Fruit fly (Drosophila melanogaster) whole organism, embryonic: ENCODE measurements around the gene Ptpmeg2.

Source experiments
- Bteb2 ChIP-seq: fragments of 200-800 bp; sonication (Bioruptor generic); optimal IDR thresholded peaks from 2 replicates; lab custom pipeline; 2016; ENCODE audit warnings: missing biosample characterization, missing genetic modification characterization
- CG11695 ChIP-seq: fragments of 200-800 bp; sonication (Bioruptor generic); IDR thresholded peaks from 3 replicates; pipeline ENCODE4 v1.3.6; 2022; ENCODE audit warnings: missing biosample characterization, missing genetic modification characterization
- CG1233 ChIP-seq: fragments of 200-800 bp; sonication (Bioruptor generic); optimal IDR thresholded peaks from 4 replicates; lab custom pipeline; 2018; ENCODE audit warnings: missing biosample characterization, mild to moderate bottlenecking, missing genetic modification characterization
- CG13424 ChIP-seq: fragments of 200-800 bp; sonication (Bioruptor generic); optimal IDR thresholded peaks from 2 replicates; lab custom pipeline; 2019; ENCODE audit warnings: missing biosample characterization, mild to moderate bottlenecking, missing genetic modification characterization, moderate library complexity
- CG1529 ChIP-seq: fragments of 200-800 bp; sonication (Bioruptor generic); optimal IDR thresholded peaks from 3 replicates; lab custom pipeline; 2018; ENCODE audit warnings: missing biosample characterization, missing genetic modification characterization
- CG15479 ChIP-seq: fragments of 200-800 bp; sonication (Bioruptor generic); optimal IDR thresholded peaks from 3 replicates; lab custom pipeline; 2019; ENCODE audit warnings: missing biosample characterization, mild to moderate bottlenecking, missing genetic modification characterization, moderate library complexity
- CG15601 ChIP-seq: fragments of 200-800 bp; sonication (Bioruptor generic); optimal IDR thresholded peaks from 3 replicates; lab custom pipeline; 2019; ENCODE audit warnings: missing biosample characterization, mild to moderate bottlenecking, missing genetic modification characterization, moderate library complexity
- CG1647 ChIP-seq: fragments of 200-800 bp; sonication (Bioruptor generic); optimal IDR thresholded peaks from 3 replicates; lab custom pipeline; 2016; ENCODE audit warnings: missing biosample characterization, missing genetic modification characterization
- CG17359 ChIP-seq: fragments of 200-800 bp; sonication (Bioruptor generic); optimal IDR thresholded peaks from 3 replicates; lab custom pipeline; 2018; ENCODE audit warnings: missing biosample characterization, mild to moderate bottlenecking, missing genetic modification characterization, moderate library complexity
- CG18011 ChIP-seq: fragments of 200-800 bp; sonication (Bioruptor generic); optimal IDR thresholded peaks from 2 replicates; lab custom pipeline; 2017; ENCODE audit warnings: missing biosample characterization, missing genetic modification characterization, mild to moderate bottlenecking, moderate library complexity, missing genotype
- CG1832 ChIP-seq: fragments of 200-800 bp; sonication (Bioruptor generic); optimal IDR thresholded peaks from 2 replicates; lab custom pipeline; 2017; ENCODE audit warnings: missing biosample characterization, mild to moderate bottlenecking, missing genetic modification characterization, inconsistent platforms
- CG2120 ChIP-seq: fragments of 200-800 bp; sonication (Bioruptor generic); optimal IDR thresholded peaks from 3 replicates; lab custom pipeline; 2016; ENCODE audit warnings: missing biosample characterization, missing genetic modification characterization
- CG2712 ChIP-seq: fragments of 200-800 bp; optimal IDR thresholded peaks from 3 replicates; lab custom pipeline; 2019; ENCODE audit warnings: missing biosample characterization, mild to moderate bottlenecking, missing genetic modification characterization, moderate library complexity
- CG4707 ChIP-seq: fragments of 200-800 bp; sonication (Bioruptor generic); optimal IDR thresholded peaks from 2 replicates; lab custom pipeline; 2018; ENCODE audit warnings: missing biosample characterization, mild to moderate bottlenecking, missing genetic modification characterization, moderate library complexity
- CG4730 ChIP-seq: fragments of 200-800 bp; sonication (Bioruptor generic); IDR thresholded peaks from 2 replicates; pipeline ENCODE4 v1.3.6; 2022; ENCODE audit warnings: missing biosample characterization, missing genetic modification characterization
- CG5245 ChIP-seq: fragments of 200-800 bp; sonication (Bioruptor generic); optimal IDR thresholded peaks from 3 replicates; lab custom pipeline; 2016; ENCODE audit warnings: missing biosample characterization, missing genetic modification characterization
- CG6683 ChIP-seq: fragments of 200-800 bp; sonication (Bioruptor generic); optimal IDR thresholded peaks from 2 replicates; lab custom pipeline; 2017; ENCODE audit warnings: missing biosample characterization, mild to moderate bottlenecking, missing genetic modification characterization, missing genetic modification reagents
- CG8281 ChIP-seq: fragments of 200-800 bp; sonication (Bioruptor generic); optimal IDR thresholded peaks from 2 replicates; lab custom pipeline; 2018; ENCODE audit warnings: missing biosample characterization, mild to moderate bottlenecking, missing genetic modification characterization, moderate library complexity
- Camta ChIP-seq: fragments of 200-800 bp; sonication (Bioruptor generic); optimal IDR thresholded peaks from 2 replicates; lab custom pipeline; 2016; ENCODE audit warnings: missing biosample characterization, missing genetic modification characterization
- Dip2 ChIP-seq: fragments of 200-800 bp; sonication (Bioruptor generic); IDR thresholded peaks from 2 replicates; pipeline ENCODE4 v1.3.6; 2022; ENCODE audit warnings: missing biosample characterization, missing genetic modification characterization
- Dref ChIP-seq: fragments of 200-800 bp; sonication (Bioruptor generic); IDR thresholded peaks from 2 replicates; pipeline ENCODE4 v1.3.6; 2022; ENCODE audit warnings: missing biosample characterization, missing genetic modification characterization
- Gug ChIP-seq: fragments of 200-800 bp; sonication (Bioruptor generic); IDR thresholded peaks from 4 replicates; pipeline ENCODE4 v1.3.6; 2022; ENCODE audit warnings: missing biosample characterization, missing genetic modification characterization
- MESR4 ChIP-seq: fragments of 200-800 bp; sonication (Bioruptor generic); optimal IDR thresholded peaks from 2 replicates; lab custom pipeline; 2018; ENCODE audit warnings: missing biosample characterization, mild to moderate bottlenecking, missing genetic modification characterization, moderate library complexity
- Myb ChIP-seq: fragments of 200-800 bp; sonication (Bioruptor generic); optimal IDR thresholded peaks from 2 replicates; lab custom pipeline; 2016; ENCODE audit warnings: missing biosample characterization, missing genetic modification characterization
- NC2β ChIP-seq: fragments of 200-800 bp; sonication (Bioruptor generic); optimal IDR thresholded peaks from 2 replicates; lab custom pipeline; 2016; ENCODE audit warnings: missing biosample characterization, missing genetic modification characterization
- Neu2 ChIP-seq: fragments of 200-800 bp; sonication (Bioruptor generic); optimal IDR thresholded peaks from 3 replicates; lab custom pipeline; 2016; ENCODE audit warnings: missing biosample characterization, missing genetic modification characterization, borderline replicate concordance
- Usf ChIP-seq: fragments of 200-800 bp; sonication (Bioruptor generic); optimal IDR thresholded peaks from 2 replicates; lab custom pipeline; 2017; ENCODE audit warnings: missing genotype, missing biosample characterization, missing genetic modification characterization
- cg ChIP-seq: fragments of 200-800 bp; sonication (Bioruptor generic); optimal IDR thresholded peaks from 3 replicates; lab custom pipeline; 2019; ENCODE audit warnings: missing biosample characterization, mild to moderate bottlenecking, missing genetic modification characterization, moderate library complexity
- chm ChIP-seq: fragments of 200-800 bp; sonication (Bioruptor generic); IDR thresholded peaks from 2 replicates; pipeline ENCODE4 v1.3.6; 2022; ENCODE audit warnings: missing biosample characterization, missing genetic modification characterization
- crp ChIP-seq, 2 experiments: fragments of 200-800 bp; sonication (Bioruptor generic); optimal IDR thresholded peaks; 2 replicates in 1 of 2; 3 replicates in 1 of 2; lab custom pipeline; 2017; ENCODE audit warnings: missing biosample characterization in 2 of 2, missing genetic modification characterization in 2 of 2, mild to moderate bottlenecking in 1 of 2, moderate library complexity in 1 of 2
- da ChIP-seq: fragments of 200-800 bp; sonication (Bioruptor generic); optimal IDR thresholded peaks from 2 replicates; lab custom pipeline; 2016; ENCODE audit warnings: missing biosample characterization, missing genetic modification characterization
- eyg ChIP-seq: fragments of 200-800 bp; sonication (Bioruptor generic); optimal IDR thresholded peaks from 3 replicates; lab custom pipeline; 2016; ENCODE audit warnings: missing biosample characterization, missing genetic modification characterization
- gem ChIP-seq: fragments of 200-800 bp; sonication (Bioruptor generic); optimal IDR thresholded peaks from 2 replicates; lab custom pipeline; 2019; ENCODE audit warnings: missing biosample characterization, mild to moderate bottlenecking, missing genetic modification characterization, moderate library complexity
- grn ChIP-seq: fragments of 200-800 bp; sonication (Bioruptor generic); optimal IDR thresholded peaks from 3 replicates; lab custom pipeline; 2017; ENCODE audit warnings: missing biosample characterization, missing genetic modification characterization
- gsb-n ChIP-seq: fragments of 200-800 bp; sonication (Bioruptor generic); optimal IDR thresholded peaks from 3 replicates; lab custom pipeline; 2018; ENCODE audit warnings: missing biosample characterization, mild to moderate bottlenecking, missing genetic modification characterization
- hb ChIP-seq: fragments of 200-800 bp; sonication (Bioruptor generic); IDR thresholded peaks from 3 replicates; pipeline ENCODE4 v1.3.6; 2022; ENCODE audit warnings: missing biosample characterization, missing genetic modification characterization; ENCODE audit not compliant: partially characterized antibody
- her ChIP-seq: fragments of 200-800 bp; sonication (Bioruptor generic); optimal IDR thresholded peaks from 2 replicates; lab custom pipeline; 2016; ENCODE audit warnings: missing biosample characterization, missing genetic modification characterization
- lilli ChIP-seq: fragments of 200-800 bp; sonication (Bioruptor generic); optimal IDR thresholded peaks from 3 replicates; lab custom pipeline; 2016; ENCODE audit warnings: missing biosample characterization, missing genetic modification characterization
- mirr ChIP-seq: fragments of 200-800 bp; sonication (Bioruptor generic); optimal IDR thresholded peaks from 3 replicates; lab custom pipeline; 2018; ENCODE audit warnings: missing biosample characterization, mild to moderate bottlenecking, missing genetic modification characterization
- nom ChIP-seq: fragments of 200-800 bp; sonication (Bioruptor generic); optimal IDR thresholded peaks from 2 replicates; lab custom pipeline; 2017; ENCODE audit warnings: missing biosample characterization, missing genetic modification characterization, mild to moderate bottlenecking, moderate library complexity, missing genetic modification reagents
- pan ChIP-seq, 4 experiments: fragments of >200 bp in 3 of 4; fragments of 200-800 bp in 1 of 4; sonication (Bioruptor generic) in 1 of 4; optimal IDR thresholded peaks in 3 of 4; IDR thresholded peaks in 1 of 4; 2 replicates each; pipeline versions ENCODE4 v1.3.6 to Lab custom; 2017 to 2022; ENCODE audit warnings: missing biosample characterization in 2 of 4, missing genetic modification characterization in 2 of 4, mixed read lengths in 1 of 4
- slou ChIP-seq: fragments of 200-800 bp; sonication (Bioruptor generic); optimal IDR thresholded peaks from 3 replicates; lab custom pipeline; 2016; ENCODE audit warnings: missing biosample characterization, missing genetic modification characterization
- so ChIP-seq: fragments of 200-800 bp; sonication (Bioruptor generic); IDR thresholded peaks from 3 replicates; pipeline ENCODE4 v1.3.6; 2022; ENCODE audit warnings: missing biosample characterization, missing genetic modification characterization
- stwl ChIP-seq: fragments of 200-800 bp; sonication (Bioruptor generic); optimal IDR thresholded peaks from 3 replicates; lab custom pipeline; 2018; ENCODE audit warnings: missing biosample characterization, mild to moderate bottlenecking, missing genetic modification characterization, moderate library complexity
- tup ChIP-seq: fragments of 200-800 bp; sonication (Bioruptor generic); optimal IDR thresholded peaks from 2 replicates; lab custom pipeline; 2016; ENCODE audit warnings: missing biosample characterization, mild to moderate bottlenecking, missing genetic modification characterization, moderate library complexity
- twi ChIP-seq: fragments of 200-800 bp; optimal IDR thresholded peaks from 2 replicates; lab custom pipeline; 2019; ENCODE audit warnings: missing biosample characterization, mild to moderate bottlenecking, missing genetic modification characterization, moderate library complexity
- vnd ChIP-seq: fragments of 200-800 bp; sonication (Bioruptor generic); IDR thresholded peaks from 3 replicates; pipeline ENCODE4 v1.3.6; 2022; ENCODE audit warnings: missing biosample characterization, missing genetic modification characterization; ENCODE audit not compliant: partially characterized antibody
- wdn ChIP-seq: fragments of 200-800 bp; sonication (Bioruptor generic); IDR thresholded peaks from 2 replicates; pipeline ENCODE4 v1.3.6; 2022; ENCODE audit warnings: missing biosample characterization, missing genetic modification characterization

The Ptpmeg2 gene

DNA sequence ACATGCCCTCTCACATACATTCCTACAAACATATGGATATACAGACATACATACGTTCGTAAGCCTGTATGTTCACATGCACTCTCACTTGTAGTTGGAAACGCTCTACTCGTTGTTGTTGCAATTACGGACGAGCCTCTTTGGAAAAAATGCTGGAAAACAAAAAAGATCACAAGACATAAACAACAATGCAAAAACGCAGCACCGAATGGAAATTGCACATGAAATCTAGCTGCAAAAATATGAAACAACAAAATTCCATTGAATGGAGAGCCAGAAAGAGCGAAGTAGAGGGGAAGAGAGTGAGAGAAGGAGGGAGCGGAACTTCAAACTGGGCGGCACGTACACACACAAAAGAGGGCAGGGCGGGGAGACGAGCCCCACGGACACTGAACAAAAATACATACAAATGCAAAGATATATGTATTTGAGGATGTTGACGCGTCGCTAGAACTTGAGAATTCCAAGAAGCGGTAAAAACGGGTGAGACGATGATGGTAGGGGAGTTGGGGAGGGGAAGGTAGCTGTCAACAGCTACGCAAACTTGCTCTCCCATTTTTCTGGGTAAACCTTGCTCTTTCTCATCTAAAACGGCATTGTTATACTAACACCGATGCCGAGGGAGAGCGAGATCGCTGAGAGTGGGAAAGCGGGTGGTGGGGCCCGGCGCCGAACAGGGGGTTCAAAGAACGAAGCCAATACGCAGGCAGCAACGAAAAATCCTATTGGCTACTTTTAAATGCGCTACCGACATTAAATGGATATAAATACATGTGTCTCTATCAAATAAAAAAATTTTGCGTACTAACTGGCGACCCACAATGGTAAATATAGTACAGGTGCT lies 74.6 kb downstream of the Ptpmeg2 start (continued):
- TF ChIP-seq CG1529 (GFP tag; lab: Kevin White, UChicago) = no peak
- TF ChIP-seq vnd (GFP tag; lab: Robert Waterston, UW) = no peak
- no peak for TF ChIP-seq lilli (GFP tag; lab: Kevin White, UChicago)
- TF ChIP-seq her = no peak
- no peak for TF ChIP-seq grn (GFP tag; lab: Kevin White, UChicago)
- no peak; the same call in 2 of the 4 replicates for TF ChIP-seq Gug (GFP tag; lab: Robert Waterston, UW)
- peak; percentile 48 for TF ChIP-seq chm (GFP tag; lab: Robert Waterston, UW)
- TF ChIP-seq mirr = peak; percentile 85
- TF ChIP-seq CG1647 (GFP tag; lab: Kevin White, UChicago) = no peak
- TF ChIP-seq CG2712 = no peak
- TF ChIP-seq CG4707 (GFP tag; lab: Kevin White, UChicago) = no peak
- TF ChIP-seq cg (GFP tag; lab: Kevin White, UChicago) = peak; percentile 83
- TF ChIP-seq da (GFP tag; lab: Kevin White, UChicago) = no peak
- TF ChIP-seq CG1832 (GFP tag; lab: Kevin White, UChicago) = no peak
- no peak for TF ChIP-seq Camta (GFP tag; lab: Kevin White, UChicago)
- TF ChIP-seq eyg (GFP tag; lab: Kevin White, UChicago) = no peak
- no peak for TF ChIP-seq CG15479 (GFP tag; lab: Kevin White, UChicago)
- TF ChIP-seq Neu2 (GFP tag; lab: Kevin White, UChicago) = no peak
- TF ChIP-seq Myb (GFP tag; lab: Kevin White, UChicago) = no peak
- no peak for TF ChIP-seq CG1233 (GFP tag; lab: Kevin White, UChicago)
- no peak for TF ChIP-seq MESR4
- TF ChIP-seq tup (GFP tag; lab: Kevin White, UChicago) = no peak
- no peak for TF ChIP-seq CG5245 (GFP tag; lab: Kevin White, UChicago)
- TF ChIP-seq slou (GFP tag; lab: Kevin White, UChicago) = peak; percentile 22
- no peak for TF ChIP-seq CG8281 (tag; lab: Kevin White, UChicago)
- TF ChIP-seq CG17359 = peak; percentile 42
- no peak for TF ChIP-seq CG18011
- no peak for TF ChIP-seq wdn (GFP tag; lab: Robert Waterston, UW)
- TF ChIP-seq CG11695 = 0 out of 3 replicates have a peak, but pooled peaks have one; percentile 13
- peak; percentile 12 for TF ChIP-seq nom (GFP tag; lab: Kevin White, UChicago)
- no peak for TF ChIP-seq twi (tag; lab: Kevin White, UChicago)
- TF ChIP-seq hb = no peak
- no peak for TF ChIP-seq crp (GFP tag; optimal IDR thresholded peaks at IDR 0.05; lab: Kevin White, UChicago)
- TF ChIP-seq Usf = peak; percentile 42
- no peak for TF ChIP-seq CG15601
- TF ChIP-seq Bteb2 (GFP tag; lab: Kevin White, UChicago) = no peak
- TF ChIP-seq CG4730 (GFP tag; lab: Robert Waterston, UW) = no peak
- TF ChIP-seq pan (optimal IDR thresholded peaks at IDR 0.05; lab: Kevin White, UChicago) = no peak
- peak in 1 of 2 experiments; percentile 35 for TF ChIP-seq pan (GFP tag; optimal IDR thresholded peaks at IDR 0.05 in 1 of 2, IDR thresholded peaks at IDR 0.05 in 1 of 2)
- TF ChIP-seq CG13424 (tag; lab: Kevin White, UChicago) = peak; percentile 36
- no peak for TF ChIP-seq Dref (GFP tag; lab: Robert Waterston, UW)
- TF ChIP-seq CG6683 = no peak
- no peak for TF ChIP-seq CG2120 (GFP tag; lab: Kevin White, UChicago)
- no peak for TF ChIP-seq gsb-n (tag; lab: Kevin White, UChicago)
- TF ChIP-seq NC2β = no peak
- no peak; the same call in 2 of the 3 replicates for TF ChIP-seq so (GFP tag; lab: Robert Waterston, UW)
- peak; percentile 51 for TF ChIP-seq gem (tag; lab: Kevin White, UChicago)
- TF ChIP-seq Dip2 = no peak
- no peak for TF ChIP-seq stwl (tag; lab: Kevin White, UChicago)
